Fruit fly (Drosophila melanogaster) whole organism, embryonic: ENCODE measurements around the gene Obp93a.
A peak's percentile ranks its signal among the peaks of the same experiment; 100 is the strongest.

Experiments used
- Ada2b ChIP-seq: fragments of 200-800 bp; sonication (Bioruptor generic); IDR thresholded peaks from 2 replicates; pipeline ENCODE4 v1.3.6; 2022; ENCODE audit warnings: missing biosample characterization, missing genetic modification characterization
- Aef1 ChIP-seq: fragments of 200-800 bp; sonication (Bioruptor generic); IDR thresholded peaks from 3 replicates; pipeline ENCODE4 v1.3.6; 2022; ENCODE audit warnings: missing biosample characterization, missing genetic modification characterization
- B-H2 ChIP-seq: fragments of 200-800 bp; sonication (Bioruptor generic); optimal IDR thresholded peaks from 2 replicates; lab custom pipeline; 2018; ENCODE audit warnings: missing biosample characterization, mild to moderate bottlenecking, missing genetic modification characterization
- Bdp1 ChIP-seq: fragments of 200-800 bp; sonication (Bioruptor generic); optimal IDR thresholded peaks from 3 replicates; lab custom pipeline; 2016; ENCODE audit warnings: missing biosample characterization, missing genetic modification characterization
- Blimp-1 ChIP-seq: fragments of 200-800 bp; sonication (Bioruptor generic); optimal IDR thresholded peaks from 3 replicates; lab custom pipeline; 2018; ENCODE audit warnings: missing biosample characterization, missing genetic modification characterization, mild to moderate bottlenecking, moderate library complexity, missing genetic modification reagents
- CG11093 ChIP-seq: fragments of 200-800 bp; sonication (Bioruptor generic); IDR thresholded peaks from 3 replicates; pipeline ENCODE4 v1.3.6; 2022; ENCODE audit warnings: missing biosample characterization, missing genetic modification characterization
- CG11695 ChIP-seq: fragments of 200-800 bp; sonication (Bioruptor generic); IDR thresholded peaks from 3 replicates; pipeline ENCODE4 v1.3.6; 2022; ENCODE audit warnings: missing biosample characterization, missing genetic modification characterization
- CG12071 ChIP-seq: fragments of 200-800 bp; sonication (Bioruptor generic); optimal IDR thresholded peaks from 3 replicates; lab custom pipeline; 2018; ENCODE audit warnings: missing biosample characterization, mild to moderate bottlenecking, missing genetic modification characterization
- CG12236 ChIP-seq: fragments of 200-800 bp; sonication (Bioruptor generic); optimal IDR thresholded peaks from 2 replicates; lab custom pipeline; 2016; ENCODE audit warnings: missing biosample characterization, missing genetic modification characterization
- CG12942 ChIP-seq: fragments of 200-800 bp; sonication (Bioruptor generic); optimal IDR thresholded peaks from 3 replicates; lab custom pipeline; 2016; ENCODE audit warnings: missing biosample characterization, missing genetic modification characterization
- CG15073 ChIP-seq: fragments of 200-800 bp; sonication (Bioruptor generic); optimal IDR thresholded peaks from 2 replicates; lab custom pipeline; 2016; ENCODE audit warnings: missing biosample characterization, missing genetic modification characterization
- CG16863 ChIP-seq: fragments of 200-800 bp; sonication (Bioruptor generic); optimal IDR thresholded peaks from 3 replicates; lab custom pipeline; 2016; ENCODE audit warnings: missing biosample characterization, missing genetic modification characterization
- CG18262 ChIP-seq: fragments of 200-800 bp; optimal IDR thresholded peaks from 3 replicates; lab custom pipeline; 2019; ENCODE audit warnings: missing biosample characterization, mild to moderate bottlenecking, missing genetic modification characterization, moderate library complexity
- CG18476 ChIP-seq: fragments of 200-800 bp; sonication (Bioruptor generic); optimal IDR thresholded peaks from 2 replicates; lab custom pipeline; 2016; ENCODE audit warnings: missing biosample characterization, mild to moderate bottlenecking, missing genetic modification characterization
- CG2129 ChIP-seq: fragments of 200-800 bp; sonication (Bioruptor generic); IDR thresholded peaks from 2 replicates; pipeline ENCODE4 v1.3.6; 2022; ENCODE audit warnings: missing biosample characterization, missing genetic modification characterization; ENCODE audit not compliant: partially characterized antibody
- CG30431 ChIP-seq: fragments of 200-800 bp; sonication (Bioruptor generic); optimal IDR thresholded peaks from 2 replicates; lab custom pipeline; 2017; ENCODE audit warnings: missing biosample characterization, missing genetic modification characterization
- CG31365 ChIP-seq: fragments of 200-800 bp; sonication (Bioruptor generic); optimal IDR thresholded peaks from 2 replicates; lab custom pipeline; 2018; ENCODE audit warnings: missing biosample characterization, mild to moderate bottlenecking, missing genetic modification characterization
- CG31441 ChIP-seq: fragments of 200-800 bp; sonication (Bioruptor generic); IDR thresholded peaks from 2 replicates; pipeline ENCODE4 v1.3.6; 2022; ENCODE audit warnings: missing biosample characterization, missing genetic modification characterization
- CG3995 ChIP-seq: fragments of 200-800 bp; sonication (Bioruptor generic); optimal IDR thresholded peaks from 3 replicates; lab custom pipeline; 2016; ENCODE audit warnings: missing biosample characterization, missing genetic modification characterization
- CG42726 ChIP-seq: fragments of 200-800 bp; sonication (Bioruptor generic); IDR thresholded peaks from 2 replicates; pipeline ENCODE4 v1.3.6; 2022; ENCODE audit warnings: missing biosample characterization, missing genetic modification characterization; ENCODE audit not compliant: partially characterized antibody
- CG4617 ChIP-seq: fragments of 200-800 bp; sonication (Bioruptor generic); optimal IDR thresholded peaks from 3 replicates; lab custom pipeline; 2016; ENCODE audit warnings: missing biosample characterization, missing genetic modification characterization, borderline replicate concordance
- CG5245 ChIP-seq: fragments of 200-800 bp; sonication (Bioruptor generic); optimal IDR thresholded peaks from 3 replicates; lab custom pipeline; 2016; ENCODE audit warnings: missing biosample characterization, missing genetic modification characterization
- CG6791 ChIP-seq: fragments of 200-800 bp; sonication (Bioruptor generic); IDR thresholded peaks from 3 replicates; pipeline ENCODE4 v1.3.6; 2022; ENCODE audit warnings: missing biosample characterization, missing genetic modification characterization; ENCODE audit not compliant: partially characterized antibody
- CG7745 ChIP-seq: fragments of 200-800 bp; sonication (Bioruptor generic); optimal IDR thresholded peaks from 2 replicates; lab custom pipeline; 2018; ENCODE audit warnings: missing biosample characterization, mild to moderate bottlenecking, missing genetic modification characterization, moderate library complexity
- CG7839 ChIP-seq: fragments of 200-800 bp; sonication (Bioruptor generic); optimal IDR thresholded peaks from 3 replicates; lab custom pipeline; 2018; ENCODE audit warnings: missing biosample characterization, mild to moderate bottlenecking, missing genetic modification characterization, moderate library complexity
- CG8290 ChIP-seq, 3 experiments: fragments of 200-800 bp; sonication (Bioruptor generic); optimal IDR thresholded peaks; 2 replicates each; lab custom pipeline; 2016 to 2019; ENCODE audit warnings: missing biosample characterization in 3 of 3, missing genetic modification characterization in 3 of 3, mild to moderate bottlenecking in 2 of 3, moderate library complexity in 1 of 3
- CG8359 ChIP-seq: fragments of 200-800 bp; sonication (Bioruptor generic); optimal IDR thresholded peaks from 2 replicates; lab custom pipeline; 2017; ENCODE audit warnings: missing biosample characterization, mild to moderate bottlenecking, missing genetic modification characterization, borderline replicate concordance
- Dll ChIP-seq: fragments of 200-800 bp; sonication (Bioruptor generic); IDR thresholded peaks from 4 replicates; pipeline ENCODE4 v1.3.6; 2022; ENCODE audit warnings: missing biosample characterization, missing genetic modification characterization; ENCODE audit not compliant: partially characterized antibody
- Gug ChIP-seq: fragments of 200-800 bp; sonication (Bioruptor generic); IDR thresholded peaks from 4 replicates; pipeline ENCODE4 v1.3.6; 2022; ENCODE audit warnings: missing biosample characterization, missing genetic modification characterization
- Mes4 ChIP-seq: fragments of 200-800 bp; sonication (Bioruptor generic); optimal IDR thresholded peaks from 2 replicates; lab custom pipeline; 2016; ENCODE audit warnings: missing biosample characterization, missing genetic modification characterization
- NFAT ChIP-seq: fragments of 200-800 bp; sonication (Bioruptor generic); IDR thresholded peaks from 2 replicates; pipeline ENCODE4 v1.3.6; 2022; ENCODE audit warnings: missing biosample characterization, missing genetic modification characterization
- NfI ChIP-seq: fragments of 200-800 bp; sonication (Bioruptor generic); optimal IDR thresholded peaks from 3 replicates; lab custom pipeline; 2018; ENCODE audit warnings: missing biosample characterization, mild to moderate bottlenecking, missing genetic modification characterization, moderate library complexity
- Oli ChIP-seq: fragments of 200-800 bp; sonication (Bioruptor generic); optimal IDR thresholded peaks from 2 replicates; lab custom pipeline; 2018; ENCODE audit warnings: missing biosample characterization, mild to moderate bottlenecking, missing genetic modification characterization, moderate library complexity
- Rfx ChIP-seq: fragments of 200-800 bp; sonication (Bioruptor generic); IDR thresholded peaks from 2 replicates; pipeline ENCODE4 v1.3.6; 2022; ENCODE audit warnings: missing biosample characterization, missing genetic modification characterization
- Rx ChIP-seq: fragments of 200-800 bp; sonication (Bioruptor generic); IDR thresholded peaks from 2 replicates; pipeline ENCODE4 v1.3.6; 2022; ENCODE audit warnings: missing biosample characterization, missing genetic modification characterization
- Sox100B ChIP-seq: fragments of 200-800 bp; sonication (Bioruptor generic); optimal IDR thresholded peaks from 3 replicates; lab custom pipeline; 2018; ENCODE audit warnings: missing biosample characterization, mild to moderate bottlenecking, missing genetic modification characterization
- abd-A ChIP-seq: fragments of 200-800 bp; sonication (Bioruptor generic); optimal IDR thresholded peaks from 3 replicates; lab custom pipeline; 2019; ENCODE audit warnings: missing biosample characterization, mild to moderate bottlenecking, missing genetic modification characterization, moderate library complexity
- ato ChIP-seq: fragments of 200-800 bp; sonication (Bioruptor generic); IDR thresholded peaks from 2 replicates; pipeline ENCODE4 v1.3.6; 2022; ENCODE audit warnings: missing biosample characterization, missing genetic modification characterization; ENCODE audit not compliant: partially characterized antibody
- btn ChIP-seq: fragments of 200-800 bp; sonication (Bioruptor generic); optimal IDR thresholded peaks from 2 replicates; lab custom pipeline; 2016; ENCODE audit warnings: missing biosample characterization, missing genetic modification characterization
- dimm ChIP-seq: fragments of 200-800 bp; sonication (Bioruptor generic); IDR thresholded peaks from 2 replicates; pipeline ENCODE4 v1.3.6; 2022; ENCODE audit warnings: missing biosample characterization, missing genetic modification characterization
- gsb ChIP-seq: fragments of 200-800 bp; sonication (Bioruptor generic); IDR thresholded peaks from 2 replicates; pipeline ENCODE4 v1.3.6; 2022; ENCODE audit warnings: missing biosample characterization, missing genetic modification characterization
- hkb ChIP-seq, 2 experiments: fragments of 200-800 bp in 1 of 2; fragments of >200 bp in 1 of 2; sonication (Bioruptor generic) in 1 of 2; IDR thresholded peaks in 1 of 2; optimal IDR thresholded peaks in 1 of 2; 2 replicates each; pipeline versions ENCODE4 v1.3.6 to Lab custom; 2017 to 2022; ENCODE audit warnings: missing biosample characterization in 1 of 2, missing genetic modification characterization in 1 of 2
- lbe ChIP-seq: fragments of 200-800 bp; sonication (Bioruptor generic); optimal IDR thresholded peaks from 2 replicates; lab custom pipeline; 2016; ENCODE audit warnings: missing biosample characterization, mild to moderate bottlenecking, missing genetic modification characterization
- schlank ChIP-seq: fragments of 200-800 bp; sonication (Bioruptor generic); optimal IDR thresholded peaks from 2 replicates; lab custom pipeline; 2018; ENCODE audit warnings: missing biosample characterization, mild to moderate bottlenecking, missing genetic modification characterization
- shn ChIP-seq: fragments of 200-800 bp; sonication (Bioruptor generic); optimal IDR thresholded peaks from 3 replicates; lab custom pipeline; 2016; ENCODE audit warnings: missing biosample characterization, missing genetic modification characterization
- slou ChIP-seq: fragments of 200-800 bp; sonication (Bioruptor generic); optimal IDR thresholded peaks from 3 replicates; lab custom pipeline; 2016; ENCODE audit warnings: missing biosample characterization, missing genetic modification characterization
- slp2 ChIP-seq: fragments of 200-800 bp; sonication (Bioruptor generic); optimal IDR thresholded peaks from 2 replicates; lab custom pipeline; 2016; ENCODE audit warnings: missing biosample characterization, missing genetic modification characterization
- wdn ChIP-seq: fragments of 200-800 bp; sonication (Bioruptor generic); IDR thresholded peaks from 2 replicates; pipeline ENCODE4 v1.3.6; 2022; ENCODE audit warnings: missing biosample characterization, missing genetic modification characterization
- zfh1 ChIP-seq: fragments of 200-800 bp; sonication (Bioruptor generic); IDR thresholded peaks from 3 replicates; pipeline ENCODE4 v1.3.6; 2022; ENCODE audit warnings: missing biosample characterization, missing genetic modification characterization

Gene Obp93a

DNA sequence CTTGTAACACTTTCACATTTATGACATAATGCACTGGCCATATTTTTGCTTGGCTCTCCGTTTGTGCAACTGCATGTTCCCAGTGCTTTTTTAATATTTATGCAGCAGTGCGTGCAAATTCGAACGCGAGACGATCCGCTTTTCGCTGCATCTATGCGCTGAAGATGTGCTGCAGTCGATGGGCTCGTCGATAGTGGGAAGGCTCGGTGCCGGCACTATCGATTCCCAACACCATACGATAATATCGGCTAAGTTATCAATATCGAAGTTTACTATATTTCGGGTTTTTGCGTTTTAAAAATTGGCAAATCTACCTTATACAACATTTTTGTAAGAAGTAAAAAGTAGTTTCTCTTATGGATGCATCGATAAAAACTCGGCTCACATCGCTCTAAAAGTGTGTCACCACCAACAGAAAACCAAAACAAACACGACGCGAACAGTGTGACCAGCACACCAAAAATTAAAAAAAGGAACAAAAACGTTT, 31.8 kb downstream of the Obp93a start, which contains the start of gene RhoGAP93B (continued):
- peak; percentile 61 for TF ChIP-seq wdn (GFP tag; lab: Robert Waterston, UW)
- peak; percentile 73 for TF ChIP-seq dimm
- TF ChIP-seq zfh1: peak; percentile 85
- peak; percentile 76 for TF ChIP-seq CG7839 (tag; lab: Kevin White, UChicago)
- TF ChIP-seq gsb (GFP tag; lab: Robert Waterston, UW): peak; percentile 56
- TF ChIP-seq CG11093 (GFP tag; lab: Robert Waterston, UW): peak; percentile 87
- peak; percentile 57 for TF ChIP-seq CG12236 (GFP tag; lab: Kevin White, UChicago)
- TF ChIP-seq abd-A (tag; lab: Kevin White, UChicago): no peak
- TF ChIP-seq NFAT (GFP tag; lab: Robert Waterston, UW): peak; percentile 94
- TF ChIP-seq slp2 (GFP tag; lab: Kevin White, UChicago): peak; percentile 77
- no peak for TF ChIP-seq CG15073 (GFP tag; lab: Kevin White, UChicago)
- TF ChIP-seq Blimp-1 (GFP tag; lab: Kevin White, UChicago): peak; percentile 83
- TF ChIP-seq CG31365: peak; percentile 47
- TF ChIP-seq shn: peak; percentile 93
- no peak for TF ChIP-seq Sox100B (GFP tag; lab: Kevin White, UChicago)
- peak; percentile 84 for TF ChIP-seq B-H2 (GFP tag; lab: Kevin White, UChicago)
- TF ChIP-seq Rfx (GFP tag; lab: Robert Waterston, UW): peak; percentile 91
- peak; percentile 77 for TF ChIP-seq CG12942 (GFP tag; lab: Kevin White, UChicago)
- TF ChIP-seq CG4617 (GFP tag; lab: Kevin White, UChicago): peak; percentile 56
- TF ChIP-seq CG7745 (tag; lab: Kevin White, UChicago): no peak
- peak; percentile 77 for TF ChIP-seq CG31441 (GFP tag; lab: Robert Waterston, UW)
- TF ChIP-seq Rx (GFP tag; lab: Robert Waterston, UW): peak; percentile 83
- peak; percentile 100 for TF ChIP-seq CG2129
- TF ChIP-seq Dll (GFP tag; lab: Robert Waterston, UW): peak; percentile 100
- TF ChIP-seq Aef1 (GFP tag; lab: Robert Waterston, UW): peak; percentile 96
- TF ChIP-seq lbe (GFP tag; lab: Kevin White, UChicago): peak; percentile 74
- no peak for TF ChIP-seq slou (GFP tag; lab: Kevin White, UChicago)
- TF ChIP-seq CG16863: peak; percentile 89
- no peak for TF ChIP-seq CG8359 (GFP tag; lab: Kevin White, UChicago)
- no peak for TF ChIP-seq CG12071
- TF ChIP-seq btn (GFP tag; lab: Kevin White, UChicago): peak; percentile 86
- TF ChIP-seq CG8290 (GFP tag; optimal IDR thresholded peaks at IDR 0.05; lab: Kevin White, UChicago): peak; percentile 76
- TF ChIP-seq CG8290 (tag; optimal IDR thresholded peaks at IDR 0.05; lab: Kevin White, UChicago): peak in 1 of 2 experiments; percentile 13
- peak; percentile 63 for TF ChIP-seq Oli (tag; lab: Kevin White, UChicago)
- TF ChIP-seq NfI (GFP tag; lab: Kevin White, UChicago): peak; percentile 74
- TF ChIP-seq CG3995 (GFP tag; lab: Kevin White, UChicago): peak; percentile 51
- peak; percentile 83 for TF ChIP-seq CG11695
- TF ChIP-seq Ada2b (GFP tag; lab: Robert Waterston, UW): peak; percentile 90
- TF ChIP-seq CG18262 (tag; lab: Kevin White, UChicago): peak; percentile 72
- peak; percentile 100 for TF ChIP-seq CG42726 (GFP tag; lab: Robert Waterston, UW)
- TF ChIP-seq CG18476 (GFP tag; lab: Kevin White, UChicago): peak; percentile 80
- TF ChIP-seq CG30431: peak; percentile 39
- peak; percentile 81 for TF ChIP-seq Mes4 (GFP tag; lab: Kevin White, UChicago)
- TF ChIP-seq CG5245: peak; percentile 70
- peak; percentile 96 for TF ChIP-seq Gug
- peak; percentile 86 for TF ChIP-seq Bdp1 (GFP tag; lab: Kevin White, UChicago)
- no peak for TF ChIP-seq schlank
- TF ChIP-seq hkb (optimal IDR thresholded peaks at IDR 0.05; lab: Kevin White, UChicago): peak; percentile 88
- TF ChIP-seq hkb (GFP tag; IDR thresholded peaks at IDR 0.05; lab: Robert Waterston, UW): peak; percentile 92
- peak; percentile 99 for TF ChIP-seq CG6791 (GFP tag; lab: Robert Waterston, UW)
- TF ChIP-seq ato (GFP tag; lab: Robert Waterston, UW): peak; percentile 99
